Worm (Caenorhabditis elegans) whole organism, late embryonic: ENCODE data around the gene lep-2.

Experiments
- C38D4.7 ChIP-seq: fragments of 200-800 bp; sonication (Bioruptor generic); optimal IDR thresholded peaks from 2 replicates; lab custom pipeline; 2018; ENCODE audit warnings: mild to moderate bottlenecking, missing genetic modification characterization, moderate library complexity, missing compliant biosample characterization
- K02D7.2 ChIP-seq: sonication (generic microtip); optimal IDR thresholded peaks from 2 replicates; lab custom pipeline; 2017; ENCODE audit warnings: mild to moderate bottlenecking, missing genetic modification characterization, missing compliant biosample characterization
- K09A11.1 ChIP-seq: sonication (generic microtip); optimal IDR thresholded peaks from 2 replicates; lab custom pipeline; 2017; ENCODE audit warnings: antibody characterized with exemption, mild to moderate bottlenecking, missing genetic modification characterization, missing compliant biosample characterization; ENCODE audit not compliant: insufficient read depth
- ahr-1 ChIP-seq: sonication (generic microtip); optimal IDR thresholded peaks from 2 replicates; lab custom pipeline; 2016; ENCODE audit warnings: missing genetic modification characterization, missing compliant biosample characterization
- ceh-18 ChIP-seq: sonication (generic microtip); optimal IDR thresholded peaks from 2 replicates; lab custom pipeline; 2016; ENCODE audit warnings: missing genetic modification characterization, missing compliant biosample characterization
- ceh-19 ChIP-seq: fragments of 200-800 bp; sonication (Bioruptor generic); optimal IDR thresholded peaks from 2 replicates; lab custom pipeline; 2018; ENCODE audit warnings: mild to moderate bottlenecking, missing genetic modification characterization, missing compliant biosample characterization
- ceh-2 ChIP-seq: sonication (generic microtip); optimal IDR thresholded peaks from 2 replicates; lab custom pipeline; 2016; ENCODE audit warnings: missing genotype, missing genetic modification characterization, missing compliant biosample characterization
- ceh-24 ChIP-seq: sonication (generic microtip); optimal IDR thresholded peaks from 2 replicates; lab custom pipeline; 2016; ENCODE audit warnings: mild to moderate bottlenecking, missing genetic modification characterization, missing compliant biosample characterization
- ceh-30 ChIP-seq: fragments of 150-350 bp; optimal IDR thresholded peaks from 2 replicates; lab custom pipeline; 2014; ENCODE audit warnings: missing biosample characterization, missing genetic modification characterization
- ceh-34 ChIP-seq: sonication (generic microtip); optimal IDR thresholded peaks from 2 replicates; lab custom pipeline; 2016; ENCODE audit warnings: mild to moderate bottlenecking, missing genetic modification characterization, missing compliant biosample characterization
- ceh-45 ChIP-seq: fragments of 200-800 bp; sonication (Bioruptor generic); IDR thresholded peaks from 2 replicates; pipeline ENCODE4 v1.3.6; 2022; ENCODE audit warnings: missing genetic modification reagents, missing genetic modification characterization, missing compliant biosample characterization
- ceh-9 ChIP-seq: sonication (generic microtip); optimal IDR thresholded peaks from 2 replicates; lab custom pipeline; 2016; ENCODE audit warnings: mild to moderate bottlenecking, missing genetic modification characterization, inconsistent platforms, missing compliant biosample characterization
- che-1 ChIP-seq: sonication (generic microtip); optimal IDR thresholded peaks from 2 replicates; lab custom pipeline; 2016; ENCODE audit warnings: mild to moderate bottlenecking, missing genetic modification characterization, missing compliant biosample characterization
- dve-1 ChIP-seq: sonication (generic microtip); optimal IDR thresholded peaks from 2 replicates; lab custom pipeline; 2017; ENCODE audit warnings: antibody characterized with exemption, mild to moderate bottlenecking, missing genetic modification characterization, missing compliant biosample characterization
- ets-4 ChIP-seq: sonication (generic microtip); optimal IDR thresholded peaks from 2 replicates; lab custom pipeline; 2016; ENCODE audit warnings: missing genetic modification characterization, missing compliant biosample characterization
- eyg-1 ChIP-seq: sonication (generic microtip); optimal IDR thresholded peaks from 2 replicates; lab custom pipeline; 2016; ENCODE audit warnings: missing genotype, missing genetic modification characterization, missing compliant biosample characterization
- fax-1 ChIP-seq: sonication (generic microtip); optimal IDR thresholded peaks from 2 replicates; lab custom pipeline; 2016; ENCODE audit warnings: missing genotype, missing genetic modification characterization, missing compliant biosample characterization
- fkh-10 ChIP-seq: fragments of 150-350 bp; optimal IDR thresholded peaks from 2 replicates; lab custom pipeline; 2014; ENCODE audit warnings: missing biosample characterization, missing genetic modification reagents, missing genetic modification characterization
- fkh-6 ChIP-seq: sonication (generic microtip); optimal IDR thresholded peaks from 2 replicates; lab custom pipeline; 2016; ENCODE audit warnings: missing genetic modification characterization, missing compliant biosample characterization
- gmeb-2 ChIP-seq: sonication (generic microtip); optimal IDR thresholded peaks from 2 replicates; lab custom pipeline; 2016; ENCODE audit warnings: missing genetic modification characterization, inconsistent platforms, missing compliant biosample characterization
- hlh-13 ChIP-seq: fragments of 200-800 bp; sonication (Bioruptor generic); optimal IDR thresholded peaks from 2 replicates; lab custom pipeline; 2018; ENCODE audit warnings: mild to moderate bottlenecking, missing genetic modification characterization, missing compliant biosample characterization
- hlh-30 ChIP-seq: sonication (generic microtip); optimal IDR thresholded peaks from 2 replicates; lab custom pipeline; 2017; ENCODE audit warnings: antibody characterized with exemption, missing genetic modification characterization, missing compliant biosample characterization; ENCODE audit not compliant: insufficient read depth
- hlh-6 ChIP-seq: sonication (generic microtip); optimal IDR thresholded peaks from 2 replicates; lab custom pipeline; 2016; ENCODE audit warnings: missing genotype, missing genetic modification characterization, missing compliant biosample characterization
- hlh-8 ChIP-seq: sonication (generic microtip); optimal IDR thresholded peaks from 2 replicates; lab custom pipeline; 2016; ENCODE audit warnings: missing genotype, missing genetic modification characterization, missing compliant biosample characterization
- lim-6 ChIP-seq: sonication (generic microtip); optimal IDR thresholded peaks from 2 replicates; lab custom pipeline; 2016; ENCODE audit warnings: missing genetic modification characterization, missing compliant biosample characterization
- lin-11 ChIP-seq: fragments of 200-800 bp; sonication (Bioruptor generic); optimal IDR thresholded peaks from 2 replicates; lab custom pipeline; 2018; ENCODE audit warnings: mild to moderate bottlenecking, missing genetic modification characterization, missing compliant biosample characterization
- madf-2 ChIP-seq: sonication (generic microtip); optimal IDR thresholded peaks from 2 replicates; lab custom pipeline; 2017; ENCODE audit warnings: missing genetic modification characterization, missing compliant biosample characterization
- nfya-1 ChIP-seq: sonication (generic microtip); optimal IDR thresholded peaks from 2 replicates; lab custom pipeline; 2017; ENCODE audit warnings: missing genetic modification characterization, mild to moderate bottlenecking, missing compliant biosample characterization, antibody characterized with exemption, moderate library complexity
- nhr-11 ChIP-seq: fragments of 150-350 bp; optimal IDR thresholded peaks from 2 replicates; lab custom pipeline; 2014; ENCODE audit warnings: missing biosample characterization, missing genetic modification characterization
- pax-1 ChIP-seq: fragments of 150-350 bp; optimal IDR thresholded peaks from 2 replicates; lab custom pipeline; 2014; ENCODE audit warnings: missing biosample characterization, missing genetic modification characterization
- pha-2 ChIP-seq: sonication (generic microtip); optimal IDR thresholded peaks from 2 replicates; lab custom pipeline; 2017; ENCODE audit warnings: mild to moderate bottlenecking, missing genetic modification characterization, missing compliant biosample characterization
- pqm-1 ChIP-seq: sonication (generic microtip); optimal IDR thresholded peaks from 2 replicates; lab custom pipeline; 2016; ENCODE audit warnings: missing genetic modification characterization, missing compliant biosample characterization
- pros-1 ChIP-seq: fragments of 150-350 bp; optimal IDR thresholded peaks from 2 replicates; lab custom pipeline; 2014; ENCODE audit warnings: missing biosample characterization, missing genetic modification reagents, missing genetic modification characterization
- ref-2 ChIP-seq: sonication (generic microtip); optimal IDR thresholded peaks from 2 replicates; lab custom pipeline; 2016; ENCODE audit warnings: missing genetic modification characterization, missing compliant biosample characterization
- sdc-2 ChIP-seq: sonication (generic microtip); optimal IDR thresholded peaks from 2 replicates; lab custom pipeline; 2016; ENCODE audit warnings: missing genotype, missing genetic modification characterization, missing compliant biosample characterization
- sox-2 ChIP-seq: fragments of 200-800 bp; sonication (Bioruptor generic); IDR thresholded peaks from 2 replicates; pipeline ENCODE4 v1.3.6; 2022; ENCODE audit warnings: missing genetic modification reagents, missing genetic modification characterization, missing compliant biosample characterization
- syd-9 ChIP-seq: sonication (generic microtip); optimal IDR thresholded peaks from 2 replicates; lab custom pipeline; 2016; ENCODE audit warnings: mild to moderate bottlenecking, missing genetic modification characterization, moderate library complexity, missing compliant biosample characterization
- tbx-2 ChIP-seq: sonication (generic microtip); optimal IDR thresholded peaks from 2 replicates; lab custom pipeline; 2016; ENCODE audit warnings: missing genetic modification characterization, missing compliant biosample characterization
- unc-3 ChIP-seq, 2 experiments: fragments of 200-800 bp in 1 of 2; sonication (Bioruptor generic) in 1 of 2; sonication (generic microtip) in 1 of 2; conservative IDR thresholded peaks in 1 of 2; optimal IDR thresholded peaks in 1 of 2; 2 replicates each; pipeline versions ENCODE4 v1.3.6 to Lab custom; 2016 to 2022; ENCODE audit warnings: missing compliant biosample characterization in 2 of 2, missing genetic modification characterization in 2 of 2, missing genetic modification reagents in 1 of 2
- unc-42 ChIP-seq: sonication (generic microtip); optimal IDR thresholded peaks from 2 replicates; lab custom pipeline; 2016; ENCODE audit warnings: missing genotype, missing genetic modification characterization, missing compliant biosample characterization
- unc-55 ChIP-seq: sonication (generic microtip); optimal IDR thresholded peaks from 2 replicates; lab custom pipeline; 2017; ENCODE audit warnings: missing biosample characterization, missing genetic modification reagents, missing genetic modification characterization
- unc-86 ChIP-seq: sonication (generic microtip); optimal IDR thresholded peaks from 2 replicates; lab custom pipeline; 2016; ENCODE audit warnings: missing genetic modification characterization, missing compliant biosample characterization

Gene lep-2

DNA sequence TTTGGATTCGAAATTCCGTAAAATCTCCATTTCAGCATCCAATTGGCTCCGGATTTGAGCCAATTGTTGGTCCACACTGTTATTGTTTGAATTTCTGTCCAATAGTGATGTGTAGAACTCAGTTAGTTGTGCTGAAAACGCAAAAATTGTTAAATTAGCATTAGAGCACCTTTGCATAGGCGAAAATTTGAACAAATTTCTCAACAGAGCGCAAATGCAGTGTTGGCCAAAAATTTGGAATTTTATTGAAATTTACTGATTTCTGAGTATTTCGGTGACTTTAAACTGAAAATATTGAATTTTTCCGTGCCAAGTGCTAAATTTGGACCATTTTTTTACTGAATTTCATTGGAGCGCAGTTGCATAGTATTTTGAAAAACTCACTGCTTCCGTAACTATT is 48.5 kb downstream of the lep-2 start:
- no peak for TF ChIP-seq eyg-1 (tag; lab: Kevin White, UChicago)
- TF ChIP-seq hlh-6 = no peak
- TF ChIP-seq nhr-11 (tag; lab: Kevin White, UChicago) = no peak
- no peak for TF ChIP-seq ets-4 (tag; lab: Kevin White, UChicago)
- no peak for TF ChIP-seq fkh-6 (tag; lab: Kevin White, UChicago)
- no peak for TF ChIP-seq unc-55
- TF ChIP-seq syd-9 (tag; lab: Kevin White, UChicago) = no peak
- TF ChIP-seq hlh-8 (tag; lab: Kevin White, UChicago) = no peak
- no peak for TF ChIP-seq nfya-1 (tag; lab: Kevin White, UChicago)
- no peak for TF ChIP-seq unc-3 (GFP tag; conservative IDR thresholded peaks at IDR 0.05; lab: Robert Waterston, UW)
- TF ChIP-seq unc-3 (tag; optimal IDR thresholded peaks at IDR 0.05; lab: Kevin White, UChicago) = no peak
- TF ChIP-seq hlh-30 (tag; lab: Kevin White, UChicago) = no peak
- TF ChIP-seq madf-2 (tag; lab: Kevin White, UChicago) = no peak
- TF ChIP-seq fkh-10 (GFP tag; lab: Kevin White, UChicago) = no peak
- no peak for TF ChIP-seq ahr-1 (tag; lab: Kevin White, UChicago)
- no peak for TF ChIP-seq pqm-1 (tag; lab: Kevin White, UChicago)
- no peak for TF ChIP-seq ceh-2 (tag; lab: Kevin White, UChicago)
- TF ChIP-seq K09A11.1 (tag; lab: Kevin White, UChicago) = no peak
- TF ChIP-seq pros-1 (tag; lab: Kevin White, UChicago) = no peak
- TF ChIP-seq sdc-2 (tag; lab: Kevin White, UChicago) = no peak

DNA sequence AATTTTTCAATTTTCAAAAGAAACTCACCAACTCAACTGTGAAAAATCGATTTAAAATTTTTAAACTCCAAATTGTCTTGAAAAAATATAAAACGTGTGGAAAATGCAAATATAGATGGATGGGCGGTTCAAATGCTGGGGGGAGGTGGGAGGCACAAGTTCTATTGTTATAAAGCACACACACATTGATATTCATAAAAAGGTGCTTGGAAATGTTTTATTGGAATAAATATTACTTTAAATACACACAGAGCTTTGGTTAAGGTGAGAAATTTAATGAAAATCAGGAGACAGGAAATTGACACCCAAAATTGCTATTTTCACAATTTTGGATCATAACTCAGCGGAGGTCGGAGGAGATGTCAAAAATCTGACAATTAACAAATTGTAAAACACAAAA is 52.2 kb downstream of the lep-2 start, which contains the start of gene Y55F3AM.11:
Gene Y55F3AM.11 (minus strand): TSS at position 101 of the 400 bp plus-strand sequence.
- TF ChIP-seq pqm-1 (tag; lab: Kevin White, UChicago) = no peak
- no peak for TF ChIP-seq hlh-8 (tag; lab: Kevin White, UChicago)
- no peak for TF ChIP-seq tbx-2 (tag; lab: Kevin White, UChicago)
- TF ChIP-seq ceh-24 (tag; lab: Kevin White, UChicago) = no peak
- TF ChIP-seq ceh-19 = no peak
- TF ChIP-seq pha-2 (tag; lab: Kevin White, UChicago) = no peak
- no peak for TF ChIP-seq ref-2 (tag; lab: Kevin White, UChicago)
- no peak for TF ChIP-seq ceh-34 (tag; lab: Kevin White, UChicago)
- no peak for TF ChIP-seq ets-4 (tag; lab: Kevin White, UChicago)
- no peak for TF ChIP-seq che-1 (tag; lab: Kevin White, UChicago)
- TF ChIP-seq hlh-13 (GFP tag; lab: Kevin White, UChicago) = no peak
- no peak for TF ChIP-seq ceh-45 (GFP tag; lab: Robert Waterston, UW)
- TF ChIP-seq ceh-2 (tag; lab: Kevin White, UChicago) = no peak
- no peak for TF ChIP-seq unc-42 (tag; lab: Kevin White, UChicago)
- no peak for TF ChIP-seq dve-1 (tag; lab: Kevin White, UChicago)
- TF ChIP-seq ceh-9 = no peak
- no peak for TF ChIP-seq sox-2 (GFP tag; lab: Robert Waterston, UW)
- TF ChIP-seq unc-86 = no peak
- no peak for TF ChIP-seq ceh-30

DNA sequence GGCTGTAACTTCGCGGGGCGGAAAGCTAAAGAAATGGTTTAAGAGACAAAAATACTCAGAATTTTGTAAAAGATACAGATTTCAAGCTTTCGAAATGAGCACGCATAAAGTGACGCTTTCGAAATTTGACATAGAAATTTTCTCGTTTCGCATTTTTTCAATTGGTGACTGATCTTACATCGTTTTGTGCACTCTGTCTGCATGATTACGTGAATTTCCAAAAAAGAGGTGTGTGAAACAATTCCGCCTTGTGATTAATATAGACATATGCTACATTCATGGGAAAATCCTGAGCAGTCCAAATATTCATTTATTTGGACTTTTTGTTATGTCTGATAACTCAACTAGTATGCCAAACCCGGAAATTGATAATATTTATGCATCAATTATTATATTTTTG is 53.6 kb downstream of the lep-2 start, which contains the start of gene srx-12:
Gene srx-12 (plus strand): TSS at position 301 of the 400 bp plus-strand sequence.
- TF ChIP-seq dve-1 (tag; lab: Kevin White, UChicago) (no peak), ceh-24 (tag; lab: Kevin White, UChicago) (no peak), lim-6 (tag; lab: Kevin White, UChicago) (no peak), pax-1 (tag; lab: Kevin White, UChicago) (no peak), pros-1 (tag; lab: Kevin White, UChicago) (no peak), ceh-18 (tag; lab: Kevin White, UChicago) (no peak), lin-11 (tag; lab: Kevin White, UChicago) (no peak), K02D7.2 (tag; lab: Kevin White, UChicago) (no peak), C38D4.7 (no peak), gmeb-2 (tag; lab: Kevin White, UChicago) (no peak), fax-1 (tag; lab: Kevin White, UChicago) (no peak), ceh-2 (tag; lab: Kevin White, UChicago) (no peak)
